Fruit fly (Drosophila melanogaster) whole organism, pupa: Measurements from ENCODE around the gene comm2.

ENCODE experiments used
- CG10348 ChIP-seq: fragments of 200-800 bp; sonication (Bioruptor generic); IDR thresholded peaks from 2 replicates; pipeline ENCODE4 v1.3.6; 2022; ENCODE audit warnings: missing biosample characterization, missing genetic modification characterization
- CG12605 ChIP-seq: fragments of 200-800 bp; sonication (Bioruptor generic); IDR thresholded peaks from 2 replicates; pipeline ENCODE4 v1.3.6; 2022; ENCODE audit warnings: missing biosample characterization, missing genetic modification characterization
- CG13204 ChIP-seq: fragments of 200-800 bp; sonication (Bioruptor generic); optimal IDR thresholded peaks from 2 replicates; lab custom pipeline; 2018; ENCODE audit warnings: missing biosample characterization, mild to moderate bottlenecking, missing genetic modification characterization, moderate library complexity
- CG14655 ChIP-seq: fragments of 200-800 bp; sonication (Bioruptor generic); optimal IDR thresholded peaks from 3 replicates; lab custom pipeline; 2017; ENCODE audit warnings: mild to moderate bottlenecking, missing biosample characterization, missing genetic modification reagents, missing genetic modification characterization
- CG15710 ChIP-seq: fragments of 200-800 bp; sonication (Bioruptor generic); optimal IDR thresholded peaks from 2 replicates; lab custom pipeline; 2018; ENCODE audit warnings: missing biosample characterization, mild to moderate bottlenecking, missing genetic modification characterization, moderate library complexity
- CG17806 ChIP-seq: fragments of 200-800 bp; sonication (Bioruptor generic); optimal IDR thresholded peaks from 2 replicates; lab custom pipeline; 2018; ENCODE audit warnings: missing biosample characterization, mild to moderate bottlenecking, missing genetic modification characterization, moderate library complexity
- CG32121 ChIP-seq: fragments of 200-800 bp; sonication (Bioruptor generic); IDR thresholded peaks from 2 replicates; pipeline ENCODE4 v1.3.6; 2022; ENCODE audit warnings: missing biosample characterization, missing genetic modification characterization
- CG34367 ChIP-seq: fragments of 200-800 bp; sonication (Bioruptor generic); optimal IDR thresholded peaks from 2 replicates; lab custom pipeline; 2018; ENCODE audit warnings: missing biosample characterization, mild to moderate bottlenecking, missing genetic modification characterization
- CG4496 ChIP-seq: fragments of 200-800 bp; sonication (Bioruptor generic); IDR thresholded peaks from 3 replicates; pipeline ENCODE4 v1.3.6; 2022; ENCODE audit warnings: missing biosample characterization, missing genetic modification characterization
- CG8159 ChIP-seq: fragments of 200-800 bp; sonication (Bioruptor generic); optimal IDR thresholded peaks from 3 replicates; lab custom pipeline; 2018; ENCODE audit warnings: missing biosample characterization, mild to moderate bottlenecking, missing genetic modification characterization, moderate library complexity
- CG8301 ChIP-seq: fragments of 200-800 bp; sonication (Bioruptor generic); optimal IDR thresholded peaks from 2 replicates; lab custom pipeline; 2018; ENCODE audit warnings: missing biosample characterization, mild to moderate bottlenecking, missing genetic modification characterization
- CG9948 ChIP-seq: fragments of 200-800 bp; sonication (Bioruptor generic); optimal IDR thresholded peaks from 2 replicates; lab custom pipeline; 2018; ENCODE audit warnings: missing biosample characterization, mild to moderate bottlenecking, missing genetic modification characterization, moderate library complexity
- D1 ChIP-seq: fragments of 200-800 bp; sonication (Bioruptor generic); optimal IDR thresholded peaks from 2 replicates; lab custom pipeline; 2018; ENCODE audit warnings: missing biosample characterization, mild to moderate bottlenecking, missing genetic modification characterization, moderate library complexity
- EcR ChIP-seq: fragments of 200-800 bp; sonication (Bioruptor generic); optimal IDR thresholded peaks from 3 replicates; lab custom pipeline; 2019; ENCODE audit warnings: missing biosample characterization, missing genetic modification characterization, mild to moderate bottlenecking, moderate library complexity, missing genetic modification reagents
- Ets98B ChIP-seq: fragments of 200-800 bp; sonication (Bioruptor generic); IDR thresholded peaks from 2 replicates; pipeline ENCODE4 v1.3.6; 2022; ENCODE audit warnings: missing biosample characterization, missing genetic modification characterization
- Pif1A ChIP-seq: fragments of 200-800 bp; sonication (Bioruptor generic); optimal IDR thresholded peaks from 3 replicates; lab custom pipeline; 2016; ENCODE audit warnings: missing biosample characterization, missing genetic modification characterization
- Pif1B ChIP-seq: fragments of 200-800 bp; sonication (Bioruptor generic); optimal IDR thresholded peaks from 3 replicates; lab custom pipeline; 2016; ENCODE audit warnings: missing biosample characterization, missing genetic modification characterization
- Snoo ChIP-seq: fragments of 200-800 bp; sonication (Bioruptor generic); optimal IDR thresholded peaks from 3 replicates; lab custom pipeline; 2017; ENCODE audit warnings: missing biosample characterization, mild to moderate bottlenecking, missing genetic modification characterization, inconsistent platforms
- fd96Ca ChIP-seq: fragments of 200-800 bp; sonication (Bioruptor generic); IDR thresholded peaks from 3 replicates; pipeline ENCODE4 v1.3.6; 2022; ENCODE audit warnings: missing biosample characterization, missing genetic modification characterization
- gl ChIP-seq: fragments of 200-800 bp; sonication (Bioruptor generic); optimal IDR thresholded peaks from 2 replicates; lab custom pipeline; 2018; ENCODE audit warnings: missing biosample characterization, mild to moderate bottlenecking, missing genetic modification characterization
- rn ChIP-seq: fragments of 200-800 bp; sonication (Bioruptor generic); IDR thresholded peaks from 2 replicates; pipeline ENCODE4 v1.3.6; 2022; ENCODE audit warnings: missing biosample characterization, missing genetic modification characterization

The comm2 gene

DNA sequence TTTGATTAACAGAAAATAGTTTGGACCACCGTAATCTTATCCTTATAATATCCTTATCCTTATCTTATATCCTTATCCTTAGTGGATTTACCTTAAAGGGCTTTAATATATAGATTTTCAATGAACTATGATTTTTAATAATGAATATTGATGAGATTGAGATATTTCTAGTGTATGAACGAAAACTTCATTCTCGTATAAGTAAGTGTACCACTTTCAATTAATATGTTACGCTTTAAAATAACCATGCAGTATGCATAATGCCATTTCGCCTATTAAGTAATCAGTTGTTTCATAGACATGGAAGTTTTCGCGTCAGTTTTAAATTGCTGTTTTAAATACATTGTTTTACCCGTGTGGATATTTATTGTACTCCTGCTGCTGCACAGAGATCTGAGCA, 20.2 kb downstream of the comm2 start, which contains the start of gene CG7304:
CG7304 (plus strand) TSS at position 301 of the 400 bp plus-strand sequence.
- TF ChIP-seq rn (GFP tag; lab: Robert Waterston, UW), result no peak
- TF ChIP-seq Ets98B (GFP tag; lab: Robert Waterston, UW), result no peak
- TF ChIP-seq gl, result no peak
- TF ChIP-seq Pif1A (GFP tag; lab: Kevin White, UChicago), result no peak
- no peak for TF ChIP-seq CG14655
- no peak for TF ChIP-seq CG9948 (tag; lab: Kevin White, UChicago)
- no peak for TF ChIP-seq CG15710
- no peak for TF ChIP-seq CG4496
- TF ChIP-seq CG8301 (tag; lab: Kevin White, UChicago), result no peak
- no peak for TF ChIP-seq CG17806 (tag; lab: Kevin White, UChicago)
- TF ChIP-seq CG32121 (GFP tag; lab: Robert Waterston, UW), result no peak
- no peak for TF ChIP-seq CG12605 (GFP tag; lab: Robert Waterston, UW)
- TF ChIP-seq EcR (GFP tag; lab: Kevin White, UChicago), result no peak
- no peak for TF ChIP-seq CG10348 (GFP tag; lab: Robert Waterston, UW)
- no peak for TF ChIP-seq Snoo (tag; lab: Kevin White, UChicago)
- no peak for TF ChIP-seq CG13204 (GFP tag; lab: Kevin White, UChicago)

DNA sequence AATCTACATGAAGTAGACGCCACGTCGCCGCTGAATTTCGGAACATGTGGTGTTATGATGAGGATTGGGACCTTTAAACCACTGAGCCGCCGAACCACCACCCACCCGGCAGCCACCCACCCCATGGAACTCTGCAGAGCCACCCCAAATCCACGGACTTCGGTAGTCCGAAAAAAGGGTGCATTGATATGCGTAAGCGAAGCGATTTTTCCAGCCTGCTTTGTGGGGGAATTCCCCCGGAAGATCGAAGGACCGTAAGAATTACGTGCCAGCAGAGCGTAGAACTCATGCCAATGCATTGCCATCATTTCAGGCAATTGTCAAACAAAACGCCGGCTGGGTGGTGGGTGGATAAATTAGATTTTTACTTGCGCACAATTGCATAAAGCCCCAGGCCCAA, 21.4 kb downstream of the comm2 start:
- no peak for TF ChIP-seq gl
- no peak for TF ChIP-seq CG8301 (tag; lab: Kevin White, UChicago)
- no peak for TF ChIP-seq CG8159
- TF ChIP-seq CG14655, result no peak
- TF ChIP-seq Snoo (tag; lab: Kevin White, UChicago), result no peak
- no peak for TF ChIP-seq EcR (GFP tag; lab: Kevin White, UChicago)
- no peak for TF ChIP-seq CG32121 (GFP tag; lab: Robert Waterston, UW)
- TF ChIP-seq fd96Ca, result no peak
- TF ChIP-seq Pif1B (GFP tag; lab: Kevin White, UChicago), result no peak
- TF ChIP-seq CG34367 (tag; lab: Kevin White, UChicago), result no peak
- no peak for TF ChIP-seq rn (GFP tag; lab: Robert Waterston, UW)

DNA sequence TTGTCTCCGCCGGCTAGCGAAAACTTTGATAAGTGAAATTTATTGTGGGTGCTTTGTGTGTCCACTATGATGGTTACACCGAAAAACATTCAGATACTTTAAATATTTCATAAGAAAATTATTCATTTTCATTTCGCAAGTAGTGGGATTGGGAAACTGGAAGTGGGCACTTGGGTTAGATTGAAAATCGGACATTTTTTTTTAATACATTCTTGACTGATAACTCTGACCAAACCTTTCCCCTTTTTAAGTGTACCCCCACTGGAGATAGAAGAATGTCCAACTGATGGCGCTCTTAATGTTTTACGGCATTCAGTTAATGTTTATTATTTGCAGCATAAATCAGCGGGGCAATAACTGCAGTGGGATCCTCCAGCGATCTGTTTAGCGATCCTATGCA, 22.0 kb downstream of the comm2 start:
- TF ChIP-seq CG8159 (peak; percentile 5), CG9948 (tag; lab: Kevin White, UChicago) (peak; percentile 20), CG32121 (GFP tag; lab: Robert Waterston, UW) (no peak), CG14655 (peak; percentile 1)

DNA sequence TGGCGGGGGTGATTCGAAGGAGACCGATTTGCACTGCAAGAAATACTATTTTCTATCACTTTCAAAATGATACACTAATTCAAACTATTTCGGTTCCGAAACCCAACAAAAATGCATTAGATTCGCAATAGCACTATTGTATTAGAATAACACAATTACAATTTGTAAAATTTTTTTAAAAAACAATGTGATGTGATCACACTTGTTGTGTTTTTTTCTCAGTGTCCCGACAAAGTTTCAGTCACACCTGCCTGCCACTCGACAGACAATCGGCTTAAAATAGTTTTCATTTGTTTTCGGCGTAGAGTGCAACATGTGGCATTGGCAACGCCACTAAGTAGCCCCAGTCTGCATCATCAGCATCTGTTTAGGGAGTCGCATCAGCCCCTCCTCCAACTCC, 24.5 kb downstream of the comm2 start:
- no peak for TF ChIP-seq Snoo (tag; lab: Kevin White, UChicago)
- TF ChIP-seq CG9948 (tag; lab: Kevin White, UChicago), result peak; percentile 23
- TF ChIP-seq CG14655, result peak; percentile 65
- TF ChIP-seq CG8301 (tag; lab: Kevin White, UChicago), result peak; percentile 37
- TF ChIP-seq Ets98B (GFP tag; lab: Robert Waterston, UW), result 0 out of 2 replicates have a peak, but pooled peaks have one; percentile 14

DNA sequence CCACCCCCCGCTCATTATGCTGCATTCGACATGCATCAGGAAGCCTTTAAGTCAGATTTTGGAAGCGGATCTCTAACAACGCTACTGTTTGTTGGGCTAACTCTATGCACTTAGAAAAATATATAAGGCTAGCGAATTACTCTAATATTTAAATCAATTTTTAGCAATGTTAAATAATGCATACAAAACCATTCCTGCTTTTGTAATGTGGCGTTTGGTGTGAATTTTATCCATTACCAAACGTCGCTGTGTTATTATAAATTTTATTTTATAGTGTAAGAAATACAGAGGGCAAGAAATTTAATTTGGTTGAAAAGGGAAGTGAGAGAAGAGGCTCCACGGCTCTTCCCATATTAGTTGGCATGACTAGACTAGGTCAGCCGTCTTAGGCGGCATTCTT, 26.9 kb downstream of the comm2 start:
- TF ChIP-seq CG14655 (peak; percentile 14), gl (no peak), Ets98B (GFP tag; lab: Robert Waterston, UW) (no peak), CG8159 (no peak), fd96Ca (no peak), CG10348 (GFP tag; lab: Robert Waterston, UW) (no peak), CG9948 (tag; lab: Kevin White, UChicago) (peak; percentile 3)
- TF ChIP-seq, all 21 proteins: peak for 2

DNA sequence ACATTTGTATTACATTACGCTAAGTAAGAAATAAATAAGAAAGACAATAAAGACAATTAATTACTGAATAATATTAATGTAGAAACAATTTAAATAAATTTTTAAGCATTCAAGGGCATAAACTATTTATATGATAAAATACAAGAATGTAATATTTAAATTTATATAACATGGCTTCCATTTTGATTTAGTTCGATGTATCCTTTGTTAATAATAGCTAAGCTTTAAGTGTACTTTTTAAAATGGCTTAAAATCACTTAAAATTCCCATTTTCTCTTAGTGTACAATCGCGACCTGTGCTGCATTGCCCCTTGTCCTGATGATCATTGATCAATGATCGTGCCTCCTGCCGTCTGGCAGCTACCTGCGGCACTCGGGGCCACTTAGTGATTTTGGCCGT, 29.2 kb downstream of the comm2 start:
- TF ChIP-seq CG10348 (GFP tag; lab: Robert Waterston, UW) (no peak), CG34367 (tag; lab: Kevin White, UChicago) (no peak), CG13204 (GFP tag; lab: Kevin White, UChicago) (no peak), Ets98B (GFP tag; lab: Robert Waterston, UW) (no peak), CG12605 (GFP tag; lab: Robert Waterston, UW) (no peak), gl (no peak), Pif1B (GFP tag; lab: Kevin White, UChicago) (no peak), CG9948 (tag; lab: Kevin White, UChicago) (peak; percentile 7), CG4496 (no peak), CG15710 (peak; percentile 17), Snoo (tag; lab: Kevin White, UChicago) (peak; percentile 25), D1 (no peak), fd96Ca (no peak), CG8159 (peak; percentile 56), EcR (GFP tag; lab: Kevin White, UChicago) (no peak), CG32121 (GFP tag; lab: Robert Waterston, UW) (no peak), CG8301 (tag; lab: Kevin White, UChicago) (no peak), Pif1A (GFP tag; lab: Kevin White, UChicago) (no peak), CG14655 (no peak), rn (GFP tag; lab: Robert Waterston, UW) (no peak), CG17806 (tag; lab: Kevin White, UChicago) (no peak)

DNA sequence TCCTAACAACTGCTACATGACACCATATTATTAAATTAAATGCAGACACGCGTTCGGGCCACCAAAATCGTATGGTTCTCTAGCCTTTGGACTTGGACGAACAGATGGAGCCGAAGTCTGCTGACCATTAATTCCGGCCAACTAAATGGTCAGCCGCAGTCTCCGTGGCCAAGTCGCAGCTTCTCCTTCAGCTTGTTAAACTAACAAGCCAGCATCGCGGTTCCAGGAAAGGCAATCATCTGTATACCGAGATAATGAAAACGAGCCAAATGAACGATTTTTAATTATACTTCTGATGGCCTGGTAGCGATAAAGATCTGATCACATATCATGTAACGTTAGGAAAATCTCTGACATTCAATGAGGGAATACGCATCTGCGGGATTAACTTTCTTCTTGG, 29.7 kb downstream of the comm2 start:
- TF ChIP-seq Snoo (tag; lab: Kevin White, UChicago) (no peak), gl (no peak), CG17806 (tag; lab: Kevin White, UChicago) (no peak)
